Worm (Caenorhabditis elegans): Measurements from ENCODE around the gene srm-6.

Gene srm-6

DNA sequence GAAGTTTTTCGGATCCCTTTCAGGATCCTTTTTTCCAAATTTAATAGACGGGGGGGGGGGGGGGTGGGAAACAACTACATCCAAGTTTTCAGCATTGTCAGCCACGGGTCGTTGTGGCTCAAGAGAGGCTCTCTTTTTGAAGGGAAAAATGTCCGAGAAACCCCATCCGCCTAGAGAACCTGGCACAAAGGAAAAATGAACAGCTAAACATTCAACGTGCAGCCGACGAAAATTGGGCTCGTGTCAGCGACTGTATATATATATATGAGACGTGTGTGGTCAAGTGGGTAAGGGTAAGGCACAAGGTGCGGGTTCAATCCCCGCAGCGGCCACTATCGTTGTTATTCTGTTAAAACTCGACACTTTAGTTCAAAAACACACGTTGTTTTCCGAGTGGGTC lies 21.8 kb downstream of the srm-6 start, which contains the start of gene Y49A3A.4:
Y49A3A.4 (minus strand) TSS at position 314 of the 400 bp plus-strand sequence.
- TF ChIP-seq tbp1 (GFP tag; optimal IDR thresholded peaks at IDR 0.05) (peak; percentile 47), snpc-1.1 (tag; optimal IDR thresholded peaks at IDR 0.05; ENCODE audit: insufficient read depth) (peak; percentile 85), pbrm-1 (GFP tag; IDR thresholded peaks at IDR 0.05) (0 out of 2 replicates have a peak, but pooled peaks have one; percentile 38), hmg-1.2 (GFP tag; IDR thresholded peaks at IDR 0.05) (peak; percentile 32; the same call in 1 of the 2 replicates), attf-6 (GFP tag; IDR thresholded peaks at IDR 0.05) (0 out of 2 replicates have a peak, but pooled peaks have one; percentile 40), lin-26 (GFP tag; IDR thresholded peaks at IDR 0.05) (no peak), D2030.7 (GFP tag; IDR thresholded peaks at IDR 0.05) (peak; percentile 37; the same call in 1 of the 2 replicates), unc-130 (GFP tag; optimal IDR thresholded peaks at IDR 0.05) (no peak), aptf-2 (GFP tag; conservative IDR thresholded peaks at IDR 0.05) (no peak), zfh-2 (GFP tag; conservative IDR thresholded peaks at IDR 0.05) (0 out of 2 replicates have a peak, but pooled peaks have one; percentile 23), snpc-4 (GFP tag; optimal IDR thresholded peaks at IDR 0.05) (peak; percentile 82), snpc-4 (tag; optimal IDR thresholded peaks at IDR 0.05) (peak; percentile 77 to 93 (median 83)), ztf-18 (tag; optimal IDR thresholded peaks at IDR 0.05) (peak; percentile 18)

- TF ChIP-seq ztf-6 (GFP tag; IDR thresholded peaks at IDR 0.05) = no peak
- no peak for TF ChIP-seq rpc-1 (optimal IDR thresholded peaks at IDR 0.05)
- no peak for TF ChIP-seq rpc-1 (tag; optimal IDR thresholded peaks at IDR 0.05)
- TF ChIP-seq snpc-4 (GFP tag; optimal IDR thresholded peaks at IDR 0.05) = no peak
- peak in 3 of 4 experiments; percentile 49 to 94 (median 89) for TF ChIP-seq snpc-4 (tag; optimal IDR thresholded peaks at IDR 0.05)
- no peak for TF ChIP-seq ceh-79 (tag; optimal IDR thresholded peaks at IDR 0.05)
Measured at ce11 chrV:14361973-14362372, 25.2 kb downstream of the srm-6 start.

- TF ChIP-seq dox-1 (GFP tag; IDR thresholded peaks at IDR 0.05) = no peak
- peak; percentile 14 for TF ChIP-seq ceh-27 (GFP tag; optimal IDR thresholded peaks at IDR 0.05)
- peak; percentile 63; the same call in 1 of the 2 replicates for TF ChIP-seq zfh-2 (GFP tag; conservative IDR thresholded peaks at IDR 0.05)
- peak; percentile 57; the same call in 1 of the 2 replicates for TF ChIP-seq nfyb-1 (GFP tag; IDR thresholded peaks at IDR 0.05)
- TF ChIP-seq unc-62 (GFP tag; optimal IDR thresholded peaks at IDR 0.05) = no peak
- no peak for TF ChIP-seq rec-8 (tag; optimal IDR thresholded peaks at IDR 0.05)
- TF ChIP-seq mcd-1 (GFP tag; IDR thresholded peaks at IDR 0.05) = no peak
- TF ChIP-seq cebp-1 (GFP tag; IDR thresholded peaks at IDR 0.05) = peak; percentile 76; the same call in 1 of the 2 replicates
- TF ChIP-seq cebp-1 (tag; optimal IDR thresholded peaks at IDR 0.05) = peak; percentile 74
- TF ChIP-seq zim-3 (tag; optimal IDR thresholded peaks at IDR 0.05) = no peak
- no peak for TF ChIP-seq B0019.2 (GFP tag; conservative IDR thresholded peaks at IDR 0.05)
- no peak for TF ChIP-seq athp-1 (tag; optimal IDR thresholded peaks at IDR 0.05)
- no peak for TF ChIP-seq ets-4 (GFP tag; optimal IDR thresholded peaks at IDR 0.05)
- no peak for TF ChIP-seq ekl-4 (GFP tag; IDR thresholded peaks at IDR 0.05)
- no peak for TF ChIP-seq ztf-25 (GFP tag; IDR thresholded peaks at IDR 0.05)
- TF ChIP-seq cebp-2 (GFP tag; IDR thresholded peaks at IDR 0.05) = no peak
- TF ChIP-seq lin-40 (tag; optimal IDR thresholded peaks at IDR 0.05) = peak; percentile 11
- no peak for TF ChIP-seq snpc-1.1 (tag; optimal IDR thresholded peaks at IDR 0.05; ENCODE audit: insufficient read depth)
- peak; percentile 43 for TF ChIP-seq nhr-80 (tag; optimal IDR thresholded peaks at IDR 0.05)
- no peak for TF ChIP-seq unc-130 (GFP tag; optimal IDR thresholded peaks at IDR 0.05)
Measured at ce11 chrV:14364586-14365248, 28.0 kb downstream of the srm-6 start.
